Worm (Caenorhabditis elegans) whole organism, young adult: Measurements from ENCODE around the gene T14B4.8.

Experiments
- ama-1 ChIP-seq, 3 experiments: fragments of 150-350 bp in 1 of 3; sonication (generic microtip) in 2 of 3; optimal IDR thresholded peaks; 2 replicates each; lab custom pipeline; 2014 to 2018; ENCODE audit warnings: missing biosample characterization in 2 of 3, missing genetic modification characterization in 2 of 3, missing genetic modification reagents in 2 of 3
- aptf-2 ChIP-seq: fragments of 200-800 bp; sonication (Bioruptor generic); conservative IDR thresholded peaks from 2 replicates; pipeline ENCODE4 v1.3.6; 2022; ENCODE audit warnings: missing genetic modification reagents, missing genetic modification characterization, missing compliant biosample characterization
- aptf-3 ChIP-seq: fragments of 200-800 bp; sonication (Bioruptor generic); IDR thresholded peaks from 2 replicates; pipeline ENCODE4 v1.3.6; 2022; ENCODE audit warnings: missing genetic modification characterization, missing compliant biosample characterization
- efl-1 ChIP-seq: fragments of 150-350 bp; optimal IDR thresholded peaks from 2 replicates; lab custom pipeline; 2014; ENCODE audit warnings: missing biosample characterization, missing genetic modification reagents, missing genetic modification characterization
- egl-18 ChIP-seq: fragments of 200-800 bp; sonication (Bioruptor generic); IDR thresholded peaks from 2 replicates; pipeline ENCODE4 v1.3.6; 2022; ENCODE audit warnings: missing genetic modification reagents, missing genetic modification characterization, missing compliant biosample characterization
- hlh-12 ChIP-seq: sonication (generic microtip); optimal IDR thresholded peaks from 2 replicates; lab custom pipeline; 2016; ENCODE audit warnings: missing genetic modification characterization, missing compliant biosample characterization
- pha-4 ChIP-seq: fragments of 150-350 bp; sonication (generic microtip); optimal IDR thresholded peaks from 2 replicates; lab custom pipeline; 2014; ENCODE audit warnings: missing biosample characterization, missing genetic modification reagents, missing genetic modification characterization
- repo-1 ChIP-seq: sonication (generic microtip); optimal IDR thresholded peaks from 2 replicates; lab custom pipeline; 2017; ENCODE audit warnings: mild to moderate bottlenecking, missing genetic modification characterization, missing compliant biosample characterization

ce11 chrII:6707496-6708260 lies 21.5 kb downstream of the T14B4.8 start:
- TF ChIP-seq repo-1 (tag; lab: Kevin White, UChicago) (no peak), ama-1 (optimal IDR thresholded peaks at IDR 0.05; lab: Kevin White, UChicago) (no peak), ama-1 (GFP tag; optimal IDR thresholded peaks at IDR 0.05; lab: Kevin White, UChicago) (no peak), aptf-3 (GFP tag; lab: Robert Waterston, UW) (no peak), aptf-2 (GFP tag; lab: Robert Waterston, UW) (no peak), egl-18 (GFP tag; lab: Robert Waterston, UW) (no peak), pha-4 (tag; lab: Kevin White, UChicago) (no peak), hlh-12 (tag; lab: Kevin White, UChicago) (no peak), efl-1 (GFP tag; lab: Kevin White, UChicago) (no peak)
